Fruit fly (Drosophila melanogaster) whole organism, embryonic: Measurements from ENCODE around the gene MICAL-like.

Source experiments
- ATbp ChIP-seq: fragments of 200-800 bp; sonication (Bioruptor generic); optimal IDR thresholded peaks from 2 replicates; lab custom pipeline; 2017; ENCODE audit warnings: missing biosample characterization, mild to moderate bottlenecking, missing genetic modification characterization, missing genetic modification reagents
- Atf-2 ChIP-seq: fragments of 200-800 bp; sonication (Bioruptor generic); optimal IDR thresholded peaks from 2 replicates; lab custom pipeline; 2016; ENCODE audit warnings: missing biosample characterization, missing genetic modification characterization
- Awh ChIP-seq: fragments of 200-800 bp; sonication (Bioruptor generic); IDR thresholded peaks from 2 replicates; pipeline ENCODE4, ENCODE4 v1.3.6; 2022; ENCODE audit warnings: missing biosample characterization, missing genetic modification characterization
- CG10147 ChIP-seq: fragments of 200-800 bp; sonication (Bioruptor generic); optimal IDR thresholded peaks from 2 replicates; lab custom pipeline; 2019; ENCODE audit warnings: missing biosample characterization, mild to moderate bottlenecking, missing genetic modification characterization, moderate library complexity
- CG10267 ChIP-seq: fragments of 200-800 bp; sonication (Bioruptor generic); optimal IDR thresholded peaks from 2 replicates; lab custom pipeline; 2018; ENCODE audit warnings: missing biosample characterization, mild to moderate bottlenecking, missing genetic modification characterization, moderate library complexity
- CG10959 ChIP-seq: fragments of 200-800 bp; sonication (Bioruptor generic); IDR thresholded peaks from 2 replicates; pipeline ENCODE4 v1.3.6; 2022; ENCODE audit warnings: missing biosample characterization, missing genetic modification characterization
- CG12155 ChIP-seq: fragments of 200-800 bp; sonication (Bioruptor generic); optimal IDR thresholded peaks from 3 replicates; lab custom pipeline; 2016; ENCODE audit warnings: missing biosample characterization, missing genetic modification characterization
- CG14710 ChIP-seq: fragments of 200-800 bp; sonication (Bioruptor generic); optimal IDR thresholded peaks from 3 replicates; lab custom pipeline; 2019; ENCODE audit warnings: missing biosample characterization, mild to moderate bottlenecking, missing genetic modification characterization, moderate library complexity
- CG17802 ChIP-seq: fragments of 200-800 bp; sonication (Bioruptor generic); optimal IDR thresholded peaks from 2 replicates; lab custom pipeline; 2018; ENCODE audit warnings: missing biosample characterization, mild to moderate bottlenecking, missing genetic modification characterization, moderate library complexity
- CG17912 ChIP-seq: fragments of 200-800 bp; sonication (Bioruptor generic); optimal IDR thresholded peaks from 2 replicates; lab custom pipeline; 2018; ENCODE audit warnings: missing biosample characterization, mild to moderate bottlenecking, missing genetic modification characterization
- CG2120 ChIP-seq: fragments of 200-800 bp; sonication (Bioruptor generic); optimal IDR thresholded peaks from 3 replicates; lab custom pipeline; 2016; ENCODE audit warnings: missing biosample characterization, missing genetic modification characterization
- CG2202 ChIP-seq: fragments of 200-800 bp; sonication (Bioruptor generic); optimal IDR thresholded peaks from 2 replicates; lab custom pipeline; 2018; ENCODE audit warnings: missing biosample characterization, mild to moderate bottlenecking, missing genetic modification characterization
- CG2875 ChIP-seq: fragments of 200-800 bp; sonication (Bioruptor generic); optimal IDR thresholded peaks from 2 replicates; lab custom pipeline; 2017; ENCODE audit warnings: missing biosample characterization, mild to moderate bottlenecking, missing genetic modification characterization, missing genetic modification reagents
- CG4707 ChIP-seq: fragments of 200-800 bp; sonication (Bioruptor generic); optimal IDR thresholded peaks from 2 replicates; lab custom pipeline; 2018; ENCODE audit warnings: missing biosample characterization, mild to moderate bottlenecking, missing genetic modification characterization, moderate library complexity
- CG7357 ChIP-seq: fragments of 200-800 bp; sonication (Bioruptor generic); IDR thresholded peaks from 3 replicates; pipeline ENCODE4 v1.3.6; 2022; ENCODE audit warnings: missing biosample characterization, missing genetic modification characterization
- CG7372 ChIP-seq: fragments of 200-800 bp; sonication (Bioruptor generic); IDR thresholded peaks from 2 replicates; pipeline ENCODE4 v1.3.6; 2022; ENCODE audit warnings: missing biosample characterization, missing genetic modification characterization
- CG8388 ChIP-seq: fragments of 200-800 bp; sonication (Bioruptor generic); optimal IDR thresholded peaks from 2 replicates; lab custom pipeline; 2019; ENCODE audit warnings: missing biosample characterization, mild to moderate bottlenecking, missing genetic modification characterization, moderate library complexity
- CG8924 ChIP-seq: fragments of 200-800 bp; optimal IDR thresholded peaks from 3 replicates; lab custom pipeline; 2019; ENCODE audit warnings: missing biosample characterization, mild to moderate bottlenecking, missing genetic modification characterization, moderate library complexity
- CG9437 ChIP-seq: fragments of 200-800 bp; sonication (Bioruptor generic); optimal IDR thresholded peaks from 2 replicates; lab custom pipeline; 2018; ENCODE audit warnings: missing biosample characterization, mild to moderate bottlenecking, missing genetic modification characterization
- Dbx ChIP-seq: fragments of 200-800 bp; sonication (Bioruptor generic); IDR thresholded peaks from 3 replicates; pipeline ENCODE4 v1.3.6; 2022; ENCODE audit warnings: missing biosample characterization, missing genetic modification characterization
- Doc3 ChIP-seq: fragments of 200-800 bp; sonication (Bioruptor generic); IDR thresholded peaks from 3 replicates; pipeline ENCODE4 v1.3.6; 2022; ENCODE audit warnings: missing biosample characterization, missing genetic modification characterization; ENCODE audit not compliant: partially characterized antibody
- Dp ChIP-seq: fragments of 200-800 bp; sonication (Bioruptor generic); optimal IDR thresholded peaks from 2 replicates; lab custom pipeline; 2018; ENCODE audit warnings: missing biosample characterization, mild to moderate bottlenecking, missing genetic modification characterization, moderate library complexity
- Ets65A ChIP-seq: fragments of 200-800 bp; sonication (Bioruptor generic); peaks from one replicate; lab custom pipeline; 2016; ENCODE audit warnings: missing biosample characterization, missing genetic modification characterization
- HHEX ChIP-seq: fragments of 200-800 bp; sonication (Bioruptor generic); optimal IDR thresholded peaks from 3 replicates; lab custom pipeline; 2017; ENCODE audit warnings: missing biosample characterization, mild to moderate bottlenecking, missing genetic modification characterization, missing genetic modification reagents
- Hand ChIP-seq: fragments of 200-800 bp; sonication (Bioruptor generic); optimal IDR thresholded peaks from 2 replicates; lab custom pipeline; 2017; ENCODE audit warnings: mild to moderate bottlenecking, missing biosample characterization, missing genetic modification reagents, missing genetic modification characterization
- Hmx ChIP-seq: fragments of 200-800 bp; sonication (Bioruptor generic); optimal IDR thresholded peaks from 2 replicates; lab custom pipeline; 2016; ENCODE audit warnings: missing biosample characterization, missing genetic modification characterization
- Lhr ChIP-seq: fragments of 200-800 bp; sonication (Bioruptor generic); optimal IDR thresholded peaks from 3 replicates; lab custom pipeline; 2017; ENCODE audit warnings: mild to moderate bottlenecking, missing biosample characterization, missing genetic modification reagents, missing genetic modification characterization
- Nf-YA ChIP-seq: fragments of 200-800 bp; sonication (Bioruptor generic); IDR thresholded peaks from 2 replicates; pipeline ENCODE4 v1.3.6; 2022; ENCODE audit warnings: missing biosample characterization, missing genetic modification characterization
- Nf-YB ChIP-seq: fragments of 200-800 bp; sonication (Bioruptor generic); optimal IDR thresholded peaks from 3 replicates; lab custom pipeline; 2019; ENCODE audit warnings: missing biosample characterization, mild to moderate bottlenecking, missing genetic modification characterization, moderate library complexity
- Oaz ChIP-seq: fragments of 200-800 bp; sonication (Bioruptor generic); IDR thresholded peaks from 2 replicates; pipeline ENCODE4 v1.3.6; 2022; ENCODE audit warnings: missing biosample characterization, missing genetic modification characterization
- Side ChIP-seq: fragments of 200-800 bp; sonication (Bioruptor generic); optimal IDR thresholded peaks from 2 replicates; lab custom pipeline; 2016; ENCODE audit warnings: missing biosample characterization, missing genetic modification characterization
- YL-1 ChIP-seq: fragments of 200-800 bp; sonication (Bioruptor generic); optimal IDR thresholded peaks from 3 replicates; lab custom pipeline; 2017; ENCODE audit warnings: missing biosample characterization, mild to moderate bottlenecking, missing genetic modification characterization
- ewg ChIP-seq: fragments of 200-800 bp; sonication (Bioruptor generic); optimal IDR thresholded peaks from 3 replicates; lab custom pipeline; 2017; ENCODE audit warnings: mild to moderate bottlenecking, missing biosample characterization, missing genetic modification reagents, missing genetic modification characterization
- exex ChIP-seq: fragments of 200-800 bp; sonication (Bioruptor generic); optimal IDR thresholded peaks from 4 replicates; lab custom pipeline; 2018; ENCODE audit warnings: missing biosample characterization, mild to moderate bottlenecking, missing genetic modification characterization, moderate library complexity
- gcm ChIP-seq: fragments of 200-800 bp; sonication (Bioruptor generic); optimal IDR thresholded peaks from 2 replicates; lab custom pipeline; 2019; ENCODE audit warnings: missing biosample characterization, mild to moderate bottlenecking, missing genetic modification characterization, moderate library complexity
- gcm2 ChIP-seq: fragments of 200-800 bp; sonication (Bioruptor generic); optimal IDR thresholded peaks from 2 replicates; lab custom pipeline; 2016; ENCODE audit warnings: missing biosample characterization, missing genetic modification characterization
- hb ChIP-seq: fragments of 200-800 bp; sonication (Bioruptor generic); IDR thresholded peaks from 3 replicates; pipeline ENCODE4 v1.3.6; 2022; ENCODE audit warnings: missing biosample characterization, missing genetic modification characterization; ENCODE audit not compliant: partially characterized antibody
- oc ChIP-seq: fragments of 200-800 bp; sonication (Bioruptor generic); optimal IDR thresholded peaks from 2 replicates; lab custom pipeline; 2018; ENCODE audit warnings: missing biosample characterization, mild to moderate bottlenecking, missing genetic modification characterization, moderate library complexity
- odd ChIP-seq: fragments of 200-800 bp; sonication (Bioruptor generic); optimal IDR thresholded peaks from 2 replicates; lab custom pipeline; 2017; ENCODE audit warnings: missing biosample characterization, mild to moderate bottlenecking, missing genetic modification characterization
- pb ChIP-seq: fragments of 200-800 bp; sonication (Bioruptor generic); optimal IDR thresholded peaks from 3 replicates; lab custom pipeline; 2016; ENCODE audit warnings: missing biosample characterization, missing genetic modification characterization
- pho ChIP-seq: fragments of 200-800 bp; sonication (Bioruptor generic); optimal IDR thresholded peaks from 2 replicates; lab custom pipeline; 2016; ENCODE audit warnings: missing biosample characterization, missing genetic modification characterization
- phol ChIP-seq: fragments of 200-800 bp; sonication (Bioruptor generic); optimal IDR thresholded peaks from 3 replicates; lab custom pipeline; 2018; ENCODE audit warnings: missing biosample characterization, mild to moderate bottlenecking, missing genetic modification characterization, moderate library complexity
- pum ChIP-seq: fragments of 200-800 bp; sonication (Bioruptor generic); optimal IDR thresholded peaks from 2 replicates; lab custom pipeline; 2016; ENCODE audit warnings: missing biosample characterization, missing genetic modification characterization
- rib ChIP-seq: fragments of 200-800 bp; sonication (Bioruptor generic); IDR thresholded peaks from 2 replicates; pipeline ENCODE4 v1.3.6; 2022; ENCODE audit warnings: missing biosample characterization, missing genetic modification characterization
- salm ChIP-seq: fragments of 200-800 bp; sonication (Bioruptor generic); optimal IDR thresholded peaks from 2 replicates; lab custom pipeline; 2018; ENCODE audit warnings: missing biosample characterization, mild to moderate bottlenecking, missing genetic modification characterization
- sens-2 ChIP-seq: fragments of 200-800 bp; sonication (Bioruptor generic); IDR thresholded peaks from 2 replicates; pipeline ENCODE4 v1.3.6; 2022; ENCODE audit warnings: missing biosample characterization, missing genetic modification characterization
- sima ChIP-seq: fragments of 200-800 bp; sonication (Bioruptor generic); optimal IDR thresholded peaks from 2 replicates; lab custom pipeline; 2016; ENCODE audit warnings: missing biosample characterization, missing genetic modification characterization
- stwl ChIP-seq: fragments of 200-800 bp; sonication (Bioruptor generic); optimal IDR thresholded peaks from 3 replicates; lab custom pipeline; 2018; ENCODE audit warnings: missing biosample characterization, mild to moderate bottlenecking, missing genetic modification characterization, moderate library complexity
- wor ChIP-seq: fragments of 200-800 bp; sonication (Bioruptor generic); IDR thresholded peaks from 2 replicates; pipeline ENCODE4 v1.3.6; 2022; ENCODE audit warnings: missing biosample characterization, missing genetic modification characterization

Gene MICAL-like

DNA sequence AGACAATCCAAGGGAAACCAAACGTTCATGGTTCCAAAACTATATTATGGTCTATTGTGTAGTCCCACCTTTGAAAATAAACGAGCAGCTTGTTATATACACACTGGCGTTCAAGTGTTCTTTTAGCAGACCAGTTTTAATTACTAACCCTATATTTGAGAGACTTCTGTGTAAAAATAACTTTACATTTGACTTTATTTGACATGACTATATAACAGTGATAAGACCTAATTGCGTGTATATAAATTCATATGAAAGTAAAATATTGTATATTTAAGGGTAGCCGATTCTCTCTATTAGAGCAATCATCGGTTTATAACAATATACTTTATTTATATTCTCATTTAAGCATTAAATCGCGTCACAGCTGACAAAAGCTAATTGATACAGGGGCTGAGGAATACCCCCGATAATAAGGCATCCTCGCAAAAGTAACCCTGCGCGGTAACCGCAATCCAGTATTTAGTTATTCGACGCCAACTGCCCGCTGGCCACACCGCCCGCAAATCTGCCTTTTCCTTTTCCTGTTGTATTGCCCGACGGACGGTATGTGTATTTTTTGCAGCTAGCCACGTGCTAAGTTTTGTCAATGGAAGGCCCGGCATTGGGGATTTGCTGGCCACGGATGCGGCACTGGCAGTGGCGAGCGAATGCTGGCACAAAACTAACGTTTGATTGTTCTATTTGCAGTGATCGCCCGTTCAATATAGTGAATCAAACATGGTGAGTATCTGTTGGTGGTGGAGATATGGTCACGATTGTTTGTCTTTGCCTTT lies 26.3 kb upstream of the MICAL-like start, which contains the start of gene RpS4 (continued):
- TF ChIP-seq Nf-YA, result peak; percentile 74
- TF ChIP-seq pho, result peak; percentile 83
- TF ChIP-seq CG17912, result peak; percentile 98
- TF ChIP-seq rib (GFP tag; lab: Robert Waterston, UW), result peak; percentile 83
- peak; percentile 77 for TF ChIP-seq CG10147
- TF ChIP-seq CG4707, result peak; percentile 96
- peak; percentile 75 for TF ChIP-seq CG9437
- TF ChIP-seq CG12155 (GFP tag; lab: Kevin White, UChicago), result peak; percentile 62
- peak; percentile 91 for TF ChIP-seq Dbx (GFP tag; lab: Robert Waterston, UW)
- TF ChIP-seq CG17802 (tag; lab: Kevin White, UChicago), result peak; percentile 82
- TF ChIP-seq Dp, result peak; percentile 27
- peak; percentile 92 for TF ChIP-seq sens-2
- no peak for TF ChIP-seq hb (GFP tag; lab: Robert Waterston, UW)
- TF ChIP-seq Oaz (GFP tag; lab: Robert Waterston, UW), result peak; percentile 66
- peak; percentile 91 for TF ChIP-seq CG2202
- TF ChIP-seq Awh (GFP tag; lab: Robert Waterston, UW), result peak; percentile 92
- peak; percentile 98 for TF ChIP-seq Ets65A
- peak; percentile 72 for TF ChIP-seq phol
- no peak for TF ChIP-seq Doc3
- peak; percentile 63 for TF ChIP-seq exex (tag; lab: Kevin White, UChicago)
- peak; percentile 73 for TF ChIP-seq CG8924 (tag; lab: Kevin White, UChicago)
- TF ChIP-seq pb (GFP tag; lab: Kevin White, UChicago), result peak; percentile 92
- peak; percentile 98 for TF ChIP-seq odd (GFP tag; lab: Kevin White, UChicago)
- TF ChIP-seq Nf-YB (GFP tag; lab: Kevin White, UChicago), result peak; percentile 68
- peak; percentile 73 for TF ChIP-seq CG7372 (GFP tag; lab: Robert Waterston, UW)
- peak; percentile 88 for TF ChIP-seq oc
- TF ChIP-seq Hand (GFP tag; lab: Kevin White, UChicago), result peak; percentile 95
- TF ChIP-seq salm, result peak; percentile 88
- peak; percentile 96 for TF ChIP-seq HHEX (GFP tag; lab: Kevin White, UChicago)
- peak; percentile 68 for TF ChIP-seq pum
- TF ChIP-seq CG7357 (GFP tag; lab: Robert Waterston, UW), result no peak
- no peak for TF ChIP-seq Hmx
- peak; percentile 93 for TF ChIP-seq Lhr (GFP tag; lab: Kevin White, UChicago)
- peak; percentile 71 for TF ChIP-seq CG8388 (GFP tag; lab: Kevin White, UChicago)
- TF ChIP-seq stwl (tag; lab: Kevin White, UChicago), result peak; percentile 69
- TF ChIP-seq sima (GFP tag; lab: Kevin White, UChicago), result peak; percentile 80
- TF ChIP-seq CG14710, result peak; percentile 72
- peak; percentile 88 for TF ChIP-seq ewg (GFP tag; lab: Kevin White, UChicago)
- peak; percentile 80 for TF ChIP-seq CG10267
- peak; percentile 90 for TF ChIP-seq Side (GFP tag; lab: Kevin White, UChicago)
- no peak for TF ChIP-seq wor (GFP tag; lab: Robert Waterston, UW)
- TF ChIP-seq CG2875 (GFP tag; lab: Kevin White, UChicago), result peak; percentile 94
- peak; percentile 94 for TF ChIP-seq ATbp (GFP tag; lab: Kevin White, UChicago)
- peak; percentile 71 for TF ChIP-seq CG2120 (GFP tag; lab: Kevin White, UChicago)
- peak; percentile 99 for TF ChIP-seq YL-1 (GFP tag; lab: Kevin White, UChicago)
- TF ChIP-seq Atf-2, result peak; percentile 70
- peak; percentile 91 for TF ChIP-seq gcm
- peak; percentile 77 for TF ChIP-seq CG10959 (GFP tag; lab: Robert Waterston, UW)
- peak; percentile 94 for TF ChIP-seq gcm2 (GFP tag; lab: Kevin White, UChicago)
